Fruit fly (Drosophila melanogaster): ENCODE results near the gene CRMP.

CRMP gene

DNA sequence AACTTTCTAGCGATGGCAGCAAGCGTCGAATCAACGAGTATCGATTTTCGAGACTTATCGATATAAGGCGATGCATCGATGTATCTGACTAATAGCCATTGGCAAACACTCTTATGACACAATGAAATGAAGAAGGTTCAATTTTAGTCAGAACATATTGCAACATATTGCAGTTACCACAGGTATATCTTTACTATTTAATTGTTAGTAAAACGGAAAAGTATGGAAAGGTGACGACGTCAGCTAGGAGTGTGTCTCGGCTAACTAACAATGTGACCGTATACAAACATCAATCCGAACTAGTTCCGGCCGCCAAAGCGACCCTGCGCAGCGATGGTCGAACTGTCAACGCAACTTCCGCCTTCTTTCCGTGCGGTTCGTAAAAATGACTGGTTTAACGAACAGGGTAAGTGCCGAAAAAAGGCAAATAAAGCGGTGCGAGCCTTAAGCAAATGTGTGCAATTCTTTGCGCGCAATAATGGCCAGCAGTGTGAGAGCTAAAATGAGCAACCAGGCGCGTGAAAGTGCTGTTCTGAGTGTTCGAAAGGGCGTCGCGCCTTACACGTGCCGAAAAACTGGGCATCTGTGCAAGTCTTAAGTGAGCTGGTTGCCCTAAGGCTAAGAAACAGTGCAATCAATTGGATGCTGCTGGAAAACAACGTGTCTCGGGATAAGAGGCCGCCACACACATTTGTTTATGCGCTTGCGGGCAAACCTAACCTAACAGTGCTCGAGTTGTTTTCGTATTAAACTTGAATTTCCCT is 53.4 kb downstream of the CRMP start, which contains the start of the genes Dph4, Spec2 and RpL13A (continued):
- TF ChIP-seq CG12659 (GFP tag; optimal IDR thresholded peaks at IDR 0.05), result peak; percentile 98
- TF ChIP-seq oc (tag; optimal IDR thresholded peaks at IDR 0.05), result peak; percentile 80
- TF ChIP-seq bbx (GFP tag; IDR thresholded peaks at IDR 0.05; ENCODE audit: partially characterized antibody), result no peak
- TF ChIP-seq CG8924 (tag; optimal IDR thresholded peaks at IDR 0.05), result peak; percentile 87
- no peak for TF ChIP-seq CG15073 (GFP tag; optimal IDR thresholded peaks at IDR 0.05)
- no peak for TF ChIP-seq E2f2 (GFP tag; IDR thresholded peaks at IDR 0.05)
- peak; percentile 99 for TF ChIP-seq CG7987 (GFP tag; optimal IDR thresholded peaks at IDR 0.05)
- peak; percentile 92 for TF ChIP-seq Max (GFP tag; optimal IDR thresholded peaks at IDR 0.05)
- no peak for TF ChIP-seq CG7372 (GFP tag; IDR thresholded peaks at IDR 0.05)
- TF ChIP-seq cas (GFP tag; IDR thresholded peaks at IDR 0.05), result no peak
- TF ChIP-seq gsb-n (tag; optimal IDR thresholded peaks at IDR 0.05), result peak; percentile 85
- peak; percentile 77 for TF ChIP-seq bab2 (GFP tag; optimal IDR thresholded peaks at IDR 0.05)
- TF ChIP-seq Dek (tag; optimal IDR thresholded peaks at IDR 0.05), result peak; percentile 81
- peak; percentile 21 to 78 for TF ChIP-seq bsh (GFP tag; optimal IDR thresholded peaks at IDR 0.05)
- peak; percentile 49; the same call in 1 of the 2 replicates for TF ChIP-seq CG6272 (GFP tag; IDR thresholded peaks at IDR 0.05)
- no peak for TF ChIP-seq CG43689 (GFP tag; IDR thresholded peaks at IDR 0.05)
- TF ChIP-seq Dfd (GFP tag; optimal IDR thresholded peaks at IDR 0.05), result no peak
- peak; percentile 95 for TF ChIP-seq CG6854 (GFP tag; optimal IDR thresholded peaks at IDR 0.05)
- TF ChIP-seq disco-r (GFP tag; optimal IDR thresholded peaks at IDR 0.05), result peak; percentile 90
- TF ChIP-seq CG11504 (tag; optimal IDR thresholded peaks at IDR 0.05), result no peak
- no peak for TF ChIP-seq ham (GFP tag; IDR thresholded peaks at IDR 0.05)
- no peak for TF ChIP-seq z (GFP tag; IDR thresholded peaks at IDR 0.05)
- TF ChIP-seq ase (GFP tag; IDR thresholded peaks at IDR 0.05), result no peak
- no peak for TF ChIP-seq CG31224 (GFP tag; IDR thresholded peaks at IDR 0.05)
- no peak for TF ChIP-seq sr (GFP tag; IDR thresholded peaks at IDR 0.05)
- TF ChIP-seq shn (GFP tag; optimal IDR thresholded peaks at IDR 0.05), result peak; percentile 92
- TF ChIP-seq CG15514 (GFP tag; optimal IDR thresholded peaks at IDR 0.05), result peak; percentile 100
- TF ChIP-seq CG4730 (GFP tag; IDR thresholded peaks at IDR 0.05), result no peak
- TF ChIP-seq HmgD (GFP tag; optimal IDR thresholded peaks at IDR 0.05), result peak; percentile 86
- peak; percentile 88 for TF ChIP-seq Atf-2 (GFP tag; optimal IDR thresholded peaks at IDR 0.05)
- no peak for TF ChIP-seq unc-4 (GFP tag; IDR thresholded peaks at IDR 0.05; ENCODE audit: partially characterized antibody)
- peak; percentile 95 for TF ChIP-seq CG14710 (tag; optimal IDR thresholded peaks at IDR 0.05)
- TF ChIP-seq CG15479 (GFP tag; optimal IDR thresholded peaks at IDR 0.05), result peak; percentile 82
- TF ChIP-seq emc (GFP tag; optimal IDR thresholded peaks at IDR 0.05), result peak; percentile 93
- TF ChIP-seq Mrtf (GFP tag; IDR thresholded peaks at IDR 0.05), result no peak
- peak; percentile 96 for TF ChIP-seq HHEX (GFP tag; optimal IDR thresholded peaks at IDR 0.05)
- peak; percentile 90 for TF ChIP-seq CG9817 (tag; optimal IDR thresholded peaks at IDR 0.05)
- peak; percentile 83 for TF ChIP-seq CG30403 (GFP tag; optimal IDR thresholded peaks at IDR 0.05)
- peak; percentile 82 for TF ChIP-seq CG1647 (GFP tag; optimal IDR thresholded peaks at IDR 0.05)
- peak; percentile 92 for TF ChIP-seq PHDP (tag; optimal IDR thresholded peaks at IDR 0.05)
- TF ChIP-seq Ets97D (GFP tag; optimal IDR thresholded peaks at IDR 0.05), result peak; percentile 100
- TF ChIP-seq Tbp (GFP tag; optimal IDR thresholded peaks at IDR 0.05), result peak; percentile 52
- TF ChIP-seq CG6765 (GFP tag; optimal IDR thresholded peaks at IDR 0.05), result peak; percentile 97
- TF ChIP-seq CG6654 (GFP tag; optimal IDR thresholded peaks at IDR 0.05), result peak; percentile 74
- no peak for TF ChIP-seq CG31388 (GFP tag; optimal IDR thresholded peaks at IDR 0.05)
- TF ChIP-seq trh (GFP tag; optimal IDR thresholded peaks at IDR 0.05), result peak; percentile 69
- no peak for TF ChIP-seq otp (GFP tag; IDR thresholded peaks at IDR 0.05)
- no peak for TF ChIP-seq mld (GFP tag; IDR thresholded peaks at IDR 0.05; ENCODE audit: partially characterized antibody)
- peak; percentile 88 for TF ChIP-seq Bdp1 (GFP tag; optimal IDR thresholded peaks at IDR 0.05)
- TF ChIP-seq CG5953 (GFP tag; IDR thresholded peaks at IDR 0.05), result no peak
